ENCODE assay signal across 2 worm cellular contexts in the genomic region with DNA sequence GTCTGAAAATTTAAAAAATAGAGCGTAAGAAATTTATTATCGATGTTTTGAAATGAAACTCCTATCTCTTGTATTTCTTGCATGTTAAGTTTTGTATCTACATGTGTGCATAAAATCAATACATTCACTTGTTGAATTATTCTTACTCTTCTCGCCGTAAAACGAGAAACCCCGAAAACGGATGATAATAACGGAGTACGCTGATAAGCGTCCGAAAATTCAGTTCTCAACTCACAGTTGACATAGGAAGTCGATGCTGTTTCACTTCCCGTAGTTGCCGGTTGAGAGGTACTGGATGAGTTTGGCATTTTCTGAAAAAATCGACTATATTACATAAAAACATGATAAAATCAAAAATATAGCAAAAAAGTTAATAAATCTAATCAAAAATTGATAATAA.
TF ChIP-seq lines count a peak whose summit lies in the region.

A gene (minus strand): TSS at position 311 of the 400 bp plus-strand sequence.

TF ChIP-seq in whole organism, L3 larva, 47 proteins besides CTCF, POLR2A, EP300 and RAD21:
- TF ChIP-seq elt-2 (tag; optimal IDR thresholded peaks at IDR 0.05; lab: Kevin White, UChicago) (peak; percentile 61), pqm-1 (tag; optimal IDR thresholded peaks at IDR 0.05; lab: Kevin White, UChicago) (peak; percentile 14), ceh-9 (tag; optimal IDR thresholded peaks at IDR 0.05; lab: Kevin White, UChicago) (no peak), daf-12 (tag; optimal IDR thresholded peaks at IDR 0.05; lab: Kevin White, UChicago) (no peak), nhr-67 (tag; optimal IDR thresholded peaks at IDR 0.05; lab: Kevin White, UChicago) (no peak)

TF ChIP-seq in whole organism, L4 larva, 104 proteins besides CTCF, POLR2A, EP300 and RAD21:
- TF ChIP-seq pqm-1 (tag; optimal IDR thresholded peaks at IDR 0.05; lab: Kevin White, UChicago): peak; percentile 81
- TF ChIP-seq Y105C5A.15 (GFP tag; IDR thresholded peaks at IDR 0.05; lab: Robert Waterston, UW): no peak
- no peak for TF ChIP-seq daf-16 (GFP tag; optimal IDR thresholded peaks at IDR 0.05; lab: Kevin White, UChicago)
- peak; percentile 45 for TF ChIP-seq daf-16 (tag; optimal IDR thresholded peaks at IDR 0.05; lab: Kevin White, UChicago)
- TF ChIP-seq zip-2 (tag; optimal IDR thresholded peaks at IDR 0.05; lab: Kevin White, UChicago): no peak
- TF ChIP-seq lim-7 (GFP tag; IDR thresholded peaks at IDR 0.05; lab: Robert Waterston, UW): no peak
